Fruit fly (Drosophila melanogaster) whole organism: ENCODE data around the gene CG18577.
A peak's percentile ranks its signal among the peaks of the same experiment; 100 is the strongest.

ENCODE experiments used
- CG8478 ChIP-seq: fragments of >200 bp; optimal IDR thresholded peaks from 2 replicates; lab custom pipeline; 2018; ENCODE audit warnings: inconsistent platforms
- Dll ChIP-seq: fragments of >200 bp; optimal IDR thresholded peaks from 2 replicates; lab custom pipeline; 2017
- EcR ChIP-seq, 2 experiments: fragments of >200 bp; optimal IDR thresholded peaks; 2 replicates each; lab custom pipeline; 2017; ENCODE audit warnings: missing biosample characterization in 2 of 2, missing genetic modification characterization in 2 of 2, missing genetic modification reagents in 2 of 2
- pan ChIP-seq: fragments of >200 bp; optimal IDR thresholded peaks from 2 replicates; lab custom pipeline; 2017
- psq ChIP-seq: fragments of >200 bp; optimal IDR thresholded peaks from 2 replicates; lab custom pipeline; 2017
- usp ChIP-seq: fragments of >200 bp; optimal IDR thresholded peaks from 2 replicates; lab custom pipeline; 2017; ENCODE audit warnings: missing biosample characterization, missing genetic modification characterization, mixed read lengths

CG18577 gene

dm6 chr3R:11195792-11196191 is at the start of gene CG18577:
Gene CG18577, plus strand, starts transcription at chr3R:11196092.
- TF ChIP-seq usp (GFP tag; lab: Kevin White, UChicago), result no peak
- no peak for TF ChIP-seq Dll (lab: Kevin White, UChicago)
- no peak for TF ChIP-seq EcR (GFP tag; optimal IDR thresholded peaks at IDR 0.05; lab: Kevin White, UChicago)
- no peak for TF ChIP-seq pan (lab: Kevin White, UChicago)
- no peak for TF ChIP-seq psq
- no peak for TF ChIP-seq CG8478 (lab: Kevin White, UChicago)

DNA sequence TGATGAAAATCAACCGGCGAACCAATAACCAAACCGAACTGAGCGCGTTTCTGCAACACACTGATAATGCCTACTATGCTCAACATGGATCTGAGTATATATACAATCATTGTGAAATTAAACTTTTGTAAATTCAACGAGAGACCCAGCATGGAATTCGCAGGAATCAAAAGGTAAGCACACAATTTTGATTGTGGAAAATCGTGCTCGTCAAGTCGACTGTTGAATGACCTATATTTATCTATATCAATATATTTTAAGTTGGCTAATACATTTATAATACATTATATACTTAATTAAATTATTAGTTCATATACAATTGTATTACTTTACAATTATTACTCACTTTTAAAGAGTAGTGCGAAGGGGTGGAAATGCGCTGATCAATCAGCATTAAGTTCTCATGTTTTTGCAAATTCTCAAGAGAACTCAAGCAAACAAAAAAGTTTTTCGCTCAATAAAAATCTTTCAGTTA is 42.1 kb upstream of the CG18577 start, which contains the start of gene Ugt302K1:
Gene Ugt302K1, minus strand, starts transcription at position 51 of the 475 bp plus-strand sequence.
- no peak for TF ChIP-seq psq
- no peak for TF ChIP-seq pan (lab: Kevin White, UChicago)
- TF ChIP-seq usp (GFP tag; lab: Kevin White, UChicago), result no peak
- no peak for TF ChIP-seq CG8478 (lab: Kevin White, UChicago)
- TF ChIP-seq EcR (GFP tag; optimal IDR thresholded peaks at IDR 0.05; lab: Kevin White, UChicago), result no peak
- no peak for TF ChIP-seq Dll (lab: Kevin White, UChicago)

- no peak for TF ChIP-seq Dll (lab: Kevin White, UChicago)
- TF ChIP-seq pan (lab: Kevin White, UChicago), result no peak
- no peak for TF ChIP-seq psq
- TF ChIP-seq CG8478 (lab: Kevin White, UChicago), result no peak
- TF ChIP-seq EcR (GFP tag; optimal IDR thresholded peaks at IDR 0.05; lab: Kevin White, UChicago), result no peak
Observed at dm6 chr3R:11154576-11155113, 41.2 kb upstream of the CG18577 start, which contains the start of gene Ugt302E1. Gene Ugt302E1, plus strand, starts transcription at chr3R:11154626.

- TF ChIP-seq pan (lab: Kevin White, UChicago), result no peak
- TF ChIP-seq Dll (lab: Kevin White, UChicago), result peak; percentile 20
- no peak for TF ChIP-seq CG8478 (lab: Kevin White, UChicago)
- no peak for TF ChIP-seq usp (GFP tag; lab: Kevin White, UChicago)
- TF ChIP-seq EcR (GFP tag; optimal IDR thresholded peaks at IDR 0.05; lab: Kevin White, UChicago), result no peak
- TF ChIP-seq psq, result no peak
Observed at dm6 chr3R:11156858-11157257, 39.0 kb upstream of the CG18577 start, which contains the start of gene Ugt302C1. Gene Ugt302C1, plus strand, starts transcription at chr3R:11157098.

- TF ChIP-seq Dll (lab: Kevin White, UChicago) (no peak), psq (no peak), CG8478 (lab: Kevin White, UChicago) (no peak), usp (GFP tag; lab: Kevin White, UChicago) (no peak), EcR (GFP tag; optimal IDR thresholded peaks at IDR 0.05; lab: Kevin White, UChicago) (no peak)
Observed at dm6 chr3R:11160907-11161306, 35.0 kb upstream of the CG18577 start, which contains the start of gene CG4757. Gene CG4757, plus strand, starts transcription at chr3R:11161207.

DNA sequence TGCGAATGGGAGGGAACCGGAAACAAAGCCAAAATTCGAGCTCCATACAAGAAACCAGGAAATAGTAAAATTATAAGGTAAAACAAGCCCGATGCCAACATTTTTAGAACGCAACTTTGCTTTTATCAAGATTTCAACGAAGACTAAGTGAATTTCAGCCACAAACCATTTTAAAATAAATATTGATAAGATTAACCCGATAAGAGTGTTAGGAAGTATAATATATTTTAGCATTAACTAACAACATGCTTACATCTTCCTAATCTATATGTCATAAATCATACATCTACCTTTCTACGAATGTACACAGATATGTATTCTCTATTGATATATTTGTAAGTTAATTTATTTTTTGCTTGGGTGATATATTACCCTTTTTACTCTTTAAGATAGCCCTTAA is 29.9 kb upstream of the CG18577 start, which contains the start of gene Ugt35E1:
Gene Ugt35E1, minus strand, starts transcription at position 101 of the 400 bp plus-strand sequence.
- TF ChIP-seq Dll (lab: Kevin White, UChicago) (no peak), CG8478 (lab: Kevin White, UChicago) (no peak), EcR (GFP tag; optimal IDR thresholded peaks at IDR 0.05; lab: Kevin White, UChicago) (no peak), usp (GFP tag; lab: Kevin White, UChicago) (no peak), pan (lab: Kevin White, UChicago) (no peak), psq (no peak)

dm6 chr3R:11167931-11168465 is 27.9 kb upstream of the CG18577 start, which contains the start of gene Ugt35E2:
Gene Ugt35E2, minus strand, starts transcription at chr3R:11167981.
- TF ChIP-seq pan (lab: Kevin White, UChicago), result no peak
- TF ChIP-seq EcR (GFP tag; optimal IDR thresholded peaks at IDR 0.05; lab: Kevin White, UChicago), result no peak
- no peak for TF ChIP-seq CG8478 (lab: Kevin White, UChicago)
- TF ChIP-seq psq, result no peak
- no peak for TF ChIP-seq Dll (lab: Kevin White, UChicago)
- no peak for TF ChIP-seq usp (GFP tag; lab: Kevin White, UChicago)

DNA sequence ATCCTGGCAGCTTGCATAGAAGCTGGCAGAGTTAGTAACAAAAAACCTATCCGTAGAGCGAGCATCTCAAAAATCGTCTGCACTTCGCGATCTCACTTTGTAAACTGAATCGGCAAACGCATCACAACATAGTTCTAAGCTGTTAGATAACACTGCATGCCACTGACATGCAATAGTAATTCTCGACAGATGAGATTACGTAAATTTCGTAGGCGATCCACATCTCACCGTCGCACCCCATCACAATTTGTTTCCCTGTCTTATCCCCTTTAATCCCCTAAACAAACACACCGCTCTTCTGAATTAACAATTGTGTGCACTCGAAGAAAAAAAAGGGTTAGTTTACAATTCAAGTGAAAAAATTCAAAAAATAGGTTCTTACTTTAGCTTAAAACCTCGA is 25.7 kb upstream of the CG18577 start, which contains the start of gene Ugt35B1:
Gene Ugt35B1, minus strand, starts transcription at position 101 of the 400 bp plus-strand sequence.
- TF ChIP-seq usp (GFP tag; lab: Kevin White, UChicago), result no peak
- no peak for TF ChIP-seq CG8478 (lab: Kevin White, UChicago)
- TF ChIP-seq pan (lab: Kevin White, UChicago), result no peak
- no peak for TF ChIP-seq EcR (GFP tag; optimal IDR thresholded peaks at IDR 0.05; lab: Kevin White, UChicago)
- TF ChIP-seq psq, result no peak
- no peak for TF ChIP-seq Dll (lab: Kevin White, UChicago)

DNA sequence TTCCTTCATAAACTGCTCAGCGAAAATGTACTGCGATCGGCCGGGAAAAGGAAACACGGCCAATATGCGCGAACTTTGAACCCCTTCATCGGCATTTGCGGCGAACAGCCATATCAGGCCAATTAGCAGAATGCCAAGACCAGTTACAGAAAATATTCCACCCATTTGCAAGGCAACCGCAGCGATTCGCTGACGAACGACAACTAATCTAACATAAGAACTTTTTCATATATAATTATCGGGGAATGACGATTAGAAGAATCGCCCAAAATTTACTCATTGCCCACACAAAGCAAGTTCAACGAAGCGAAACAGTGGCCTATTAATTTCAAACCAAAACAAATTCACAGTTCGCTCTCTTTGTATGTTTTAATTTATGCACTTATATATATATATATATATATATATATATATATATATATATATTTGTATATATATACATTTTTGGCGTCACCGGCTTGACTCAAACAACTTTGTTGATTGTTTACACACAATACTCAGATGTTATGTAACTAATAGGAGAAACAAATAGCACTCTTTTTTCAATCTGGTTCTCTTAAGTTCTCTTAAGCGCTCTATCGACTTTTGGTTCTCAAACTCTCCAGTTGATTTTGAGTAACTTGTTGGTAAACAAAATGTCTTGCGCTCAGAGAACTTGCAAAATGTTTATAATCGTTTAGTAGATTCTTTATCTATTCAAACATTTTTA is 23.3 kb upstream of the CG18577 start, which contains the start of gene Ugt35A1:
Gene Ugt35A1, minus strand, starts transcription at position 205 of the 709 bp plus-strand sequence.
- no peak for TF ChIP-seq Dll (lab: Kevin White, UChicago)
- TF ChIP-seq psq, result no peak
- TF ChIP-seq CG8478 (lab: Kevin White, UChicago), result no peak
- no peak for TF ChIP-seq pan (lab: Kevin White, UChicago)
- no peak for TF ChIP-seq EcR (GFP tag; optimal IDR thresholded peaks at IDR 0.05; lab: Kevin White, UChicago)
- TF ChIP-seq usp (GFP tag; lab: Kevin White, UChicago), result no peak

- TF ChIP-seq usp (GFP tag; lab: Kevin White, UChicago), result no peak
- TF ChIP-seq EcR (GFP tag; optimal IDR thresholded peaks at IDR 0.05; lab: Kevin White, UChicago), result no peak
- no peak for TF ChIP-seq Dll (lab: Kevin White, UChicago)
- TF ChIP-seq CG8478 (lab: Kevin White, UChicago), result no peak
- no peak for TF ChIP-seq pan (lab: Kevin White, UChicago)
- TF ChIP-seq psq, result no peak
Observed at dm6 chr3R:11173169-11173506, 22.8 kb upstream of the CG18577 start.

dm6 chr3R:11175308-11175707 is 20.6 kb upstream of the CG18577 start, which contains the start of the genes Ugt304A1 and Ugt303A1:
Gene Ugt304A1, minus strand, starts transcription at chr3R:11175408.
Gene Ugt303A1, plus strand, starts transcription at chr3R:11175529.
- TF ChIP-seq EcR (GFP tag; optimal IDR thresholded peaks at IDR 0.05; lab: Kevin White, UChicago) (no peak), usp (GFP tag; lab: Kevin White, UChicago) (no peak), pan (lab: Kevin White, UChicago) (no peak), CG8478 (lab: Kevin White, UChicago) (no peak), psq (no peak), Dll (lab: Kevin White, UChicago) (no peak)
